Worm (Caenorhabditis elegans): ENCODE data around the gene F53C3.7.

- no peak for TF ChIP-seq lin-26 (GFP tag; IDR thresholded peaks at IDR 0.05)
- no peak for TF ChIP-seq ztf-18 (tag; optimal IDR thresholded peaks at IDR 0.05)
- TF ChIP-seq lsl-1 (GFP tag; optimal IDR thresholded peaks at IDR 0.05): no peak
- TF ChIP-seq cebp-2 (GFP tag; IDR thresholded peaks at IDR 0.05): no peak
- no peak for TF ChIP-seq rpc-1 (optimal IDR thresholded peaks at IDR 0.05)
- TF ChIP-seq rpc-1 (tag; optimal IDR thresholded peaks at IDR 0.05): no peak
- TF ChIP-seq madf-6 (GFP tag; IDR thresholded peaks at IDR 0.05): no peak
These were observed 16.4 kb downstream of the F53C3.7 start for ce11 chrII:3911284-3911683.
